Worm (Caenorhabditis elegans): ENCODE data around the gene srt-6.

- TF ChIP-seq aly-1 (tag; optimal IDR thresholded peaks at IDR 0.05) (no peak), tbx-37 (GFP tag; conservative IDR thresholded peaks at IDR 0.05) (no peak), hmg-4 (GFP tag; optimal IDR thresholded peaks at IDR 0.05) (no peak), ama-1 (optimal IDR thresholded peaks at IDR 0.05) (no peak), hmbx-1 (tag; optimal IDR thresholded peaks at IDR 0.05) (no peak)
Measured at ce11 chrV:7369578-7369977, 39.0 kb downstream of the srt-6 start, which contains the start of gene srj-14.

All from whole organism, early embryonic.